Fruit fly (Drosophila melanogaster): ENCODE results near the gene CG13280.

The CG13280 gene

DNA sequence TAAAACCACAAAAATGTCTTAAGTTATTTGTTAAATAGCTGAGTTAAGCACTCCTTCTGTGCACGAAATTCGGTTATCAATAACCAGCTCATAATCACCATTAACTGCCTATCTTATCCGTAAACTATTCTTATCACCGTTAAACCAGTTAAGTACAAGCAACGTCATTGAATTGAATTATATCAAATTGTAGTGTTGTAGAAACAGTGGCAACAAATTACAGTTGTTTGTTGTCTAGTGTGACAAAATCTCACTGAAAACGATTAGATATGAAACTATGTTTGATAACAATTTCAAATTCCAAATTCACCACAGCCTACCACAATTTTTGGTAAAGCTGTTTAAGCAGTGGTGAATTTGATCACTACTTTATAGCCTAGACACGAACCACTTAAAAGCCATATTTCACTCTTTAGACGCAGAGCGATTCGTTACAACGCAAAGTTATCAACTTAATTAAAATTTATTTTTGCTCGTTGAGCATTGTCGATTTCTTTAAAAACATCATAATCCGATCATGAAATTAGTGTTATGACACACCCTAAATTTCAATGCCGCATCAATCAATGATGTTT, 19.2 kb downstream of the CG13280 start (continued):
- TF ChIP-seq Sox100B (GFP tag; optimal IDR thresholded peaks at IDR 0.05) (no peak), gcm (GFP tag; optimal IDR thresholded peaks at IDR 0.05) (no peak), YL-1 (GFP tag; optimal IDR thresholded peaks at IDR 0.05) (no peak), CHES-1-like (GFP tag; optimal IDR thresholded peaks at IDR 0.05) (no peak), D (optimal IDR thresholded peaks at IDR 0.05) (no peak), D (GFP tag; optimal IDR thresholded peaks at IDR 0.05) (no peak), fd102C (GFP tag; optimal IDR thresholded peaks at IDR 0.05) (no peak), Nf-YB (GFP tag; optimal IDR thresholded peaks at IDR 0.05) (no peak), Opbp (GFP tag; IDR thresholded peaks at IDR 0.05; ENCODE audit: partially characterized antibody) (peak; percentile 51; the same call in 1 of the 3 replicates), Gug (GFP tag; IDR thresholded peaks at IDR 0.05) (no peak), usp (GFP tag; optimal IDR thresholded peaks at IDR 0.05) (no peak), Six4 (GFP tag; optimal IDR thresholded peaks at IDR 0.05) (no peak)

DNA sequence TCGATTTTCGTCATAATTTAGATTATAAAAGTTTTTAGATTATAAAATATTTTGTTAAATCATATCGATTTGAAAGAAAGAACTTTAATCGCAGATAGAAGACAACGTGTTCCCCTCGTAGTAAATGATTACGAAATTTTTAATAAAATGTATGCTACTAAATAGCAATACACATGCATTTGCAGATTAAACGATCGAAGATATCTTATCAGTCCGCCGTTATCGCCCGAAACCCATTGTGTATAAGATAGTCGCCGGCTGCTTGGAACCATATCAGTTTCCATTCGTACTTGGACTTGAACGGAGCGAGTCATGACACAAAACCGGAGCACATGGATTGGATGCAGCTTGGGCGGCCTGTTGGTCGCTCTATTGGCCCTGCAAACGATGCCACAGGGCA, 21.4 kb downstream of the CG13280 start:
- TF ChIP-seq CG15601 (tag; optimal IDR thresholded peaks at IDR 0.05) (no peak), mirr (GFP tag; optimal IDR thresholded peaks at IDR 0.05) (peak; percentile 91), gcm (GFP tag; optimal IDR thresholded peaks at IDR 0.05) (no peak), CG9215 (GFP tag; IDR thresholded peaks at IDR 0.05) (no peak), Med (GFP tag) (peak; percentile 15), bcd (GFP tag; optimal IDR thresholded peaks at IDR 0.05) (no peak), jing (GFP tag; optimal IDR thresholded peaks at IDR 0.05) (no peak), repo (GFP tag; optimal IDR thresholded peaks at IDR 0.05) (no peak), E2f2 (GFP tag; IDR thresholded peaks at IDR 0.05) (no peak), toy (GFP tag; IDR thresholded peaks at IDR 0.05) (no peak), ken (GFP tag; IDR thresholded peaks at IDR 0.05) (no peak), Hmr (GFP tag; optimal IDR thresholded peaks at IDR 0.05) (no peak), grn (GFP tag; optimal IDR thresholded peaks at IDR 0.05) (peak; percentile 73), ac (GFP tag; optimal IDR thresholded peaks at IDR 0.05) (no peak), schlank (tag; optimal IDR thresholded peaks at IDR 0.05) (no peak), CG34376 (GFP tag; optimal IDR thresholded peaks at IDR 0.05) (peak; percentile 16), exex (tag; optimal IDR thresholded peaks at IDR 0.05) (peak; percentile 90), cas (GFP tag; IDR thresholded peaks at IDR 0.05) (no peak), Jarid2 (GFP tag; optimal IDR thresholded peaks at IDR 0.05) (peak; percentile 17), Doc2 (GFP tag; IDR thresholded peaks at IDR 0.05) (no peak), eyg (GFP tag; optimal IDR thresholded peaks at IDR 0.05) (no peak), Trl (optimal IDR thresholded peaks at IDR 0.05) (no peak), Trl (GFP tag; optimal IDR thresholded peaks at IDR 0.05) (no peak), CG13894 (tag; optimal IDR thresholded peaks at IDR 0.05) (no peak), CG8359 (GFP tag; optimal IDR thresholded peaks at IDR 0.05; ENCODE audit: borderline replicate concordance) (no peak), hbn (GFP tag; IDR thresholded peaks at IDR 0.05; ENCODE audit: partially characterized antibody) (no peak), CG12659 (GFP tag; optimal IDR thresholded peaks at IDR 0.05) (no peak), GATAe (GFP tag; conservative IDR thresholded peaks at IDR 0.05) (peak; percentile 93), sug (tag; optimal IDR thresholded peaks at IDR 0.05) (peak; percentile 31), CG12236 (GFP tag; optimal IDR thresholded peaks at IDR 0.05) (no peak), unpg (GFP tag; optimal IDR thresholded peaks at IDR 0.05) (no peak), E2f1 (GFP tag; IDR thresholded peaks at IDR 0.05) (no peak), CG14860 (GFP tag; IDR thresholded peaks at IDR 0.05; ENCODE audit: partially characterized antibody) (no peak), Six4 (GFP tag; optimal IDR thresholded peaks at IDR 0.05) (no peak)

Measured in whole organism, embryonic.